Fruit fly (Drosophila melanogaster) whole organism, embryonic: ENCODE measurements around the gene Hem.
A peak's percentile ranks its signal among the peaks of the same experiment; 100 is the strongest.

Experiments
- CG10431 ChIP-seq: fragments of 200-800 bp; sonication (Bioruptor generic); optimal IDR thresholded peaks from 3 replicates; lab custom pipeline; 2018; ENCODE audit warnings: missing biosample characterization, mild to moderate bottlenecking, missing genetic modification characterization
- CG12219 ChIP-seq: fragments of 200-800 bp; sonication (Bioruptor generic); optimal IDR thresholded peaks from 3 replicates; lab custom pipeline; 2018; ENCODE audit warnings: missing biosample characterization, mild to moderate bottlenecking, missing genetic modification characterization
- CG12391 ChIP-seq: fragments of 200-800 bp; sonication (Bioruptor generic); optimal IDR thresholded peaks from 3 replicates; lab custom pipeline; 2018; ENCODE audit warnings: missing biosample characterization, mild to moderate bottlenecking, missing genetic modification characterization, moderate library complexity
- CG14667 ChIP-seq: fragments of 200-800 bp; sonication (Bioruptor generic); IDR thresholded peaks from 2 replicates; pipeline ENCODE4 v1.3.6; 2022; ENCODE audit warnings: missing biosample characterization, missing genetic modification characterization
- CG17829 ChIP-seq: fragments of 200-800 bp; optimal IDR thresholded peaks from 2 replicates; lab custom pipeline; 2019; ENCODE audit warnings: missing biosample characterization, mild to moderate bottlenecking, missing genetic modification characterization, moderate library complexity
- CG18599 ChIP-seq: fragments of 200-800 bp; sonication (Bioruptor generic); optimal IDR thresholded peaks from 3 replicates; lab custom pipeline; 2017; ENCODE audit warnings: missing biosample characterization, missing genetic modification characterization, mild to moderate bottlenecking, moderate library complexity, missing genetic modification reagents
- CG2129 ChIP-seq: fragments of 200-800 bp; sonication (Bioruptor generic); IDR thresholded peaks from 2 replicates; pipeline ENCODE4 v1.3.6; 2022; ENCODE audit warnings: missing biosample characterization, missing genetic modification characterization; ENCODE audit not compliant: partially characterized antibody
- CG31365 ChIP-seq: fragments of 200-800 bp; sonication (Bioruptor generic); optimal IDR thresholded peaks from 2 replicates; lab custom pipeline; 2018; ENCODE audit warnings: missing biosample characterization, mild to moderate bottlenecking, missing genetic modification characterization
- CG31388 ChIP-seq: fragments of 200-800 bp; sonication (Bioruptor generic); optimal IDR thresholded peaks from 2 replicates; lab custom pipeline; 2016; ENCODE audit warnings: missing biosample characterization, missing genetic modification characterization
- CG32772 ChIP-seq: fragments of 200-800 bp; sonication (Bioruptor generic); IDR thresholded peaks from 2 replicates; pipeline ENCODE4 v1.3.6; 2022; ENCODE audit warnings: missing biosample characterization, missing genetic modification characterization
- CG3726 ChIP-seq: fragments of 200-800 bp; sonication (Bioruptor generic); IDR thresholded peaks from 3 replicates; pipeline ENCODE4, ENCODE4 v1.3.6; 2022; ENCODE audit warnings: missing biosample characterization, missing genetic modification characterization
- CG4328 ChIP-seq: fragments of 200-800 bp; sonication (Bioruptor generic); optimal IDR thresholded peaks from 3 replicates; lab custom pipeline; 2017; ENCODE audit warnings: missing biosample characterization, missing genetic modification reagents, missing genetic modification characterization
- CG4730 ChIP-seq: fragments of 200-800 bp; sonication (Bioruptor generic); IDR thresholded peaks from 2 replicates; pipeline ENCODE4 v1.3.6; 2022; ENCODE audit warnings: missing biosample characterization, missing genetic modification characterization
- CG6813 ChIP-seq: fragments of 200-800 bp; sonication (Bioruptor generic); optimal IDR thresholded peaks from 2 replicates; lab custom pipeline; 2017; ENCODE audit warnings: missing biosample characterization, missing genetic modification characterization, mild to moderate bottlenecking, moderate library complexity, missing genetic modification reagents
- CG7372 ChIP-seq: fragments of 200-800 bp; sonication (Bioruptor generic); IDR thresholded peaks from 2 replicates; pipeline ENCODE4 v1.3.6; 2022; ENCODE audit warnings: missing biosample characterization, missing genetic modification characterization
- CG7963 ChIP-seq: fragments of 200-800 bp; sonication (Bioruptor generic); IDR thresholded peaks from 3 replicates; pipeline ENCODE4 v1.3.6; 2022; ENCODE audit warnings: missing biosample characterization, missing genetic modification characterization; ENCODE audit not compliant: partially characterized antibody
- CG8924 ChIP-seq: fragments of 200-800 bp; optimal IDR thresholded peaks from 3 replicates; lab custom pipeline; 2019; ENCODE audit warnings: missing biosample characterization, mild to moderate bottlenecking, missing genetic modification characterization, moderate library complexity
- CG9437 ChIP-seq: fragments of 200-800 bp; sonication (Bioruptor generic); optimal IDR thresholded peaks from 2 replicates; lab custom pipeline; 2018; ENCODE audit warnings: missing biosample characterization, mild to moderate bottlenecking, missing genetic modification characterization
- Camta ChIP-seq: fragments of 200-800 bp; sonication (Bioruptor generic); optimal IDR thresholded peaks from 2 replicates; lab custom pipeline; 2016; ENCODE audit warnings: missing biosample characterization, missing genetic modification characterization
- Dad ChIP-seq: fragments of 200-800 bp; sonication (Bioruptor generic); optimal IDR thresholded peaks from 3 replicates; lab custom pipeline; 2016; ENCODE audit warnings: missing biosample characterization, missing genetic modification characterization
- Doc2 ChIP-seq: fragments of 200-800 bp; sonication (Bioruptor generic); IDR thresholded peaks from 2 replicates; pipeline ENCODE4 v1.3.6; 2022; ENCODE audit warnings: missing biosample characterization, missing genetic modification characterization
- GATAe ChIP-seq: fragments of 200-800 bp; sonication (Bioruptor generic); conservative IDR thresholded peaks from 2 replicates; pipeline ENCODE4 v1.3.6; 2022; ENCODE audit warnings: missing biosample characterization, missing genetic modification characterization
- Hr78 ChIP-seq, 2 experiments: fragments of 200-800 bp in 1 of 2; fragments of >200 bp in 1 of 2; sonication (Bioruptor generic) in 1 of 2; optimal IDR thresholded peaks; 2 replicates each; lab custom pipeline; 2017 to 2019; ENCODE audit warnings: missing biosample characterization in 2 of 2, missing genetic modification characterization in 2 of 2, mild to moderate bottlenecking in 1 of 2, moderate library complexity in 1 of 2
- Jarid2 ChIP-seq: fragments of 200-800 bp; sonication (Bioruptor generic); optimal IDR thresholded peaks from 3 replicates; lab custom pipeline; 2017; ENCODE audit warnings: mild to moderate bottlenecking, missing biosample characterization, missing genetic modification reagents, missing genetic modification characterization
- Lhr ChIP-seq: fragments of 200-800 bp; sonication (Bioruptor generic); optimal IDR thresholded peaks from 3 replicates; lab custom pipeline; 2017; ENCODE audit warnings: mild to moderate bottlenecking, missing biosample characterization, missing genetic modification reagents, missing genetic modification characterization
- Max ChIP-seq: fragments of 200-800 bp; sonication (Bioruptor generic); optimal IDR thresholded peaks from 2 replicates; lab custom pipeline; 2016; ENCODE audit warnings: missing biosample characterization, mild to moderate bottlenecking, missing genetic modification characterization
- PHDP ChIP-seq: fragments of 200-800 bp; sonication (Bioruptor generic); optimal IDR thresholded peaks from 3 replicates; lab custom pipeline; 2018; ENCODE audit warnings: missing biosample characterization, mild to moderate bottlenecking, missing genetic modification characterization, moderate library complexity
- Ravus ChIP-seq: fragments of 200-800 bp; sonication (Bioruptor generic); IDR thresholded peaks from 2 replicates; pipeline ENCODE4 v1.3.6; 2022; ENCODE audit warnings: missing biosample characterization, missing genetic modification characterization
- Scr ChIP-seq: fragments of 200-800 bp; sonication (Bioruptor generic); IDR thresholded peaks from 2 replicates; pipeline ENCODE4 v1.3.6; 2022; ENCODE audit warnings: missing biosample characterization, missing genetic modification characterization; ENCODE audit not compliant: partially characterized antibody
- Stat92E ChIP-seq, 3 experiments: fragments of >200 bp in 2 of 3; fragments of 200-800 bp in 1 of 3; sonication (Bioruptor generic) in 1 of 3; optimal IDR thresholded peaks; 2 replicates each; lab custom pipeline; 2017 to 2019; ENCODE audit warnings: missing biosample characterization in 3 of 3, missing genetic modification characterization in 3 of 3, mild to moderate bottlenecking in 1 of 3, moderate library complexity in 1 of 3
- Trl ChIP-seq, 3 experiments: fragments of >200 bp in 2 of 3; fragments of 200-800 bp in 1 of 3; sonication (Bioruptor generic) in 1 of 3; optimal IDR thresholded peaks; 2 replicates in 1 of 3; 3 replicates in 2 of 3; lab custom pipeline; 2016 to 2017; ENCODE audit warnings: missing biosample characterization in 1 of 3, missing genetic modification characterization in 1 of 3
- Xrp1 ChIP-seq: fragments of 200-800 bp; sonication (Bioruptor generic); IDR thresholded peaks from 2 replicates; pipeline ENCODE4 v1.3.6; 2022; ENCODE audit warnings: missing biosample characterization, missing genetic modification characterization
- bab2 ChIP-seq: fragments of 200-800 bp; sonication (Bioruptor generic); optimal IDR thresholded peaks from 2 replicates; lab custom pipeline; 2016; ENCODE audit warnings: missing biosample characterization, missing genetic modification characterization
- da ChIP-seq: fragments of 200-800 bp; sonication (Bioruptor generic); optimal IDR thresholded peaks from 2 replicates; lab custom pipeline; 2016; ENCODE audit warnings: missing biosample characterization, missing genetic modification characterization
- dan ChIP-seq: fragments of 200-800 bp; sonication (Bioruptor generic); IDR thresholded peaks from 2 replicates; pipeline ENCODE4 v1.3.6; 2022; ENCODE audit warnings: missing biosample characterization, missing genetic modification characterization
- her ChIP-seq: fragments of 200-800 bp; sonication (Bioruptor generic); optimal IDR thresholded peaks from 2 replicates; lab custom pipeline; 2016; ENCODE audit warnings: missing biosample characterization, missing genetic modification characterization
- insv ChIP-seq, 2 experiments: fragments of 200-800 bp; sonication (Bioruptor generic); optimal IDR thresholded peaks; 3 replicates each; lab custom pipeline; 2016 to 2018; ENCODE audit warnings: missing biosample characterization in 2 of 2, missing genetic modification characterization in 2 of 2
- jing ChIP-seq: fragments of 200-800 bp; sonication (Bioruptor generic); optimal IDR thresholded peaks from 2 replicates; lab custom pipeline; 2018; ENCODE audit warnings: missing biosample characterization, mild to moderate bottlenecking, missing genetic modification characterization
- mld ChIP-seq: fragments of 200-800 bp; sonication (Bioruptor generic); IDR thresholded peaks from 3 replicates; pipeline ENCODE4 v1.3.6; 2022; ENCODE audit warnings: missing biosample characterization, missing genetic modification characterization; ENCODE audit not compliant: partially characterized antibody
- pan ChIP-seq, 4 experiments: fragments of >200 bp in 3 of 4; fragments of 200-800 bp in 1 of 4; sonication (Bioruptor generic) in 1 of 4; optimal IDR thresholded peaks in 3 of 4; IDR thresholded peaks in 1 of 4; 2 replicates each; pipeline versions ENCODE4 v1.3.6 to Lab custom; 2017 to 2022; ENCODE audit warnings: missing biosample characterization in 2 of 4, missing genetic modification characterization in 2 of 4, mixed read lengths in 1 of 4
- pita ChIP-seq: fragments of 200-800 bp; sonication (Bioruptor generic); optimal IDR thresholded peaks from 2 replicates; lab custom pipeline; 2017; ENCODE audit warnings: missing biosample characterization, mild to moderate bottlenecking, missing genetic modification characterization
- ro ChIP-seq: fragments of 200-800 bp; sonication (Bioruptor generic); IDR thresholded peaks from 2 replicates; pipeline ENCODE4 v1.3.6; 2022; ENCODE audit warnings: missing biosample characterization, missing genetic modification characterization
- sr ChIP-seq: fragments of 200-800 bp; sonication (Bioruptor generic); IDR thresholded peaks from 3 replicates; pipeline ENCODE4 v1.3.6; 2022; ENCODE audit warnings: missing biosample characterization, missing genetic modification characterization
- stwl ChIP-seq: fragments of 200-800 bp; sonication (Bioruptor generic); optimal IDR thresholded peaks from 3 replicates; lab custom pipeline; 2018; ENCODE audit warnings: missing biosample characterization, mild to moderate bottlenecking, missing genetic modification characterization, moderate library complexity
- twi ChIP-seq: fragments of 200-800 bp; optimal IDR thresholded peaks from 2 replicates; lab custom pipeline; 2019; ENCODE audit warnings: missing biosample characterization, mild to moderate bottlenecking, missing genetic modification characterization, moderate library complexity
- vfl ChIP-seq: fragments of 200-800 bp; sonication (Bioruptor generic); optimal IDR thresholded peaks from 2 replicates; lab custom pipeline; 2016; ENCODE audit warnings: missing biosample characterization, missing genetic modification characterization

Hem gene

dm6 chr3L:22287994-22288766, at the start of gene Hem, which contains the start of gene IleRS (continued):
- no peak for TF ChIP-seq Hr78 (GFP tag; optimal IDR thresholded peaks at IDR 0.05; lab: Kevin White, UChicago)
- no peak for TF ChIP-seq PHDP (tag; lab: Kevin White, UChicago)
- peak; percentile 36; the same call in 1 of the 3 replicates for TF ChIP-seq mld
- TF ChIP-seq CG3726 (GFP tag; lab: Robert Waterston, UW) = peak; percentile 76; the same call in 2 of the 3 replicates
- peak; percentile 92 for TF ChIP-seq CG32772 (GFP tag; lab: Robert Waterston, UW)
- peak; percentile 53; the same call in 1 of the 2 replicates for TF ChIP-seq GATAe (GFP tag; lab: Robert Waterston, UW)
- TF ChIP-seq Doc2 (GFP tag; lab: Robert Waterston, UW) = peak; percentile 51; the same call in 1 of the 2 replicates
- peak; percentile 85 for TF ChIP-seq CG4730 (GFP tag; lab: Robert Waterston, UW)
- peak; percentile 83 for TF ChIP-seq Dad (GFP tag; lab: Kevin White, UChicago)
- peak; percentile 83 for TF ChIP-seq CG31388
- peak; percentile 95 for TF ChIP-seq Xrp1
- peak; percentile 91 for TF ChIP-seq Camta (GFP tag; lab: Kevin White, UChicago)
- TF ChIP-seq Max (GFP tag; lab: Kevin White, UChicago) = peak; percentile 90
- TF ChIP-seq Jarid2 (GFP tag; lab: Kevin White, UChicago) = peak; percentile 57
- peak; percentile 71 for TF ChIP-seq Ravus (GFP tag; lab: Robert Waterston, UW)
- TF ChIP-seq twi (tag; lab: Kevin White, UChicago) = peak; percentile 84
- TF ChIP-seq jing (GFP tag; lab: Kevin White, UChicago) = peak; percentile 72
- TF ChIP-seq Lhr (GFP tag; lab: Kevin White, UChicago) = peak; percentile 87
- no peak for TF ChIP-seq pita
- TF ChIP-seq CG4328 = peak; percentile 81
- peak in 1 of 2 experiments; percentile 65 for TF ChIP-seq insv (GFP tag; optimal IDR thresholded peaks at IDR 0.05; lab: Kevin White, UChicago)
- no peak for TF ChIP-seq CG10431
- peak; percentile 90 for TF ChIP-seq bab2 (GFP tag; lab: Kevin White, UChicago)
- peak; percentile 95 for TF ChIP-seq CG17829 (tag; lab: Kevin White, UChicago)
- TF ChIP-seq CG7372 = peak; percentile 86
- no peak; the same call in 1 of the 2 replicates for TF ChIP-seq CG2129 (GFP tag; lab: Robert Waterston, UW)
- TF ChIP-seq Trl (optimal IDR thresholded peaks at IDR 0.05; lab: Kevin White, UChicago) = no peak
- peak; percentile 81 for TF ChIP-seq Trl (GFP tag; optimal IDR thresholded peaks at IDR 0.05; lab: Kevin White, UChicago)
- TF ChIP-seq CG6813 (GFP tag; lab: Kevin White, UChicago) = peak; percentile 85
- TF ChIP-seq CG31365 (tag; lab: Kevin White, UChicago) = peak; percentile 15
- TF ChIP-seq CG9437 (GFP tag; lab: Kevin White, UChicago) = peak; percentile 88
- TF ChIP-seq Scr (GFP tag; lab: Robert Waterston, UW) = peak; percentile 73
- peak; percentile 98 for TF ChIP-seq CG12391 (tag; lab: Kevin White, UChicago)
- TF ChIP-seq Stat92E (GFP tag; optimal IDR thresholded peaks at IDR 0.05; lab: Kevin White, UChicago) = peak in 1 of 3 experiments; percentile 72
- peak; percentile 91 for TF ChIP-seq CG18599 (GFP tag; lab: Kevin White, UChicago)
- 0 out of 3 replicates have a peak, but pooled peaks have one; percentile 43 for TF ChIP-seq CG7963
- TF ChIP-seq her = peak; percentile 45
- no peak for TF ChIP-seq dan (GFP tag; lab: Robert Waterston, UW)
- peak; percentile 81 for TF ChIP-seq CG14667 (GFP tag; lab: Robert Waterston, UW)
- TF ChIP-seq vfl (GFP tag; lab: Kevin White, UChicago) = peak; percentile 73
- TF ChIP-seq sr (GFP tag; lab: Robert Waterston, UW) = peak; percentile 55; the same call in 1 of the 3 replicates
- no peak for TF ChIP-seq da (GFP tag; lab: Kevin White, UChicago)
- TF ChIP-seq ro (GFP tag; lab: Robert Waterston, UW) = peak; percentile 75
- peak; percentile 66 for TF ChIP-seq stwl (tag; lab: Kevin White, UChicago)
- TF ChIP-seq CG8924 (tag; lab: Kevin White, UChicago) = peak; percentile 95
- TF ChIP-seq pan (optimal IDR thresholded peaks at IDR 0.05; lab: Kevin White, UChicago) = no peak
- peak in 1 of 2 experiments; percentile 93 for TF ChIP-seq pan (GFP tag; optimal IDR thresholded peaks at IDR 0.05 in 1 of 2, IDR thresholded peaks at IDR 0.05 in 1 of 2)
- TF ChIP-seq CG12219 (GFP tag; lab: Kevin White, UChicago) = peak; percentile 71
